Worm (Caenorhabditis elegans) whole organism, L4 larva: Measurements from ENCODE around the gene mop-25.2.

Source experiments
- F10B5.3 ChIP-seq: sonication (generic microtip); optimal IDR thresholded peaks from 2 replicates; lab custom pipeline; 2016; ENCODE audit warnings: mild to moderate bottlenecking, missing genetic modification characterization, missing compliant biosample characterization
- R02D3.7 ChIP-seq: fragments of 150-350 bp; sonication (generic microtip); optimal IDR thresholded peaks from 3 replicates; lab custom pipeline; 2014; ENCODE audit warnings: missing biosample characterization, missing genetic modification characterization
- Y105C5A.15 ChIP-seq: fragments of 200-800 bp; sonication (Bioruptor generic); IDR thresholded peaks from 2 replicates; pipeline ENCODE4 v1.3.6; 2022; ENCODE audit warnings: missing genetic modification characterization, missing compliant biosample characterization
- Y5F2A.4 ChIP-seq: fragments of 200-800 bp; sonication (Bioruptor generic); optimal IDR thresholded peaks from 2 replicates; lab custom pipeline; 2018; ENCODE audit warnings: mild to moderate bottlenecking, missing genetic modification characterization, missing compliant biosample characterization
- ama-1 ChIP-seq: fragments of 150-350 bp; optimal IDR thresholded peaks from 2 replicates; lab custom pipeline; 2014; ENCODE audit warnings: inconsistent platforms, mixed read lengths
- attf-4 ChIP-seq: sonication (generic microtip); optimal IDR thresholded peaks from 3 replicates; lab custom pipeline; 2017; ENCODE audit warnings: missing biosample characterization, missing genetic modification characterization
- ceh-20 ChIP-seq: fragments of 200-800 bp; sonication (Bioruptor generic); IDR thresholded peaks from 2 replicates; pipeline ENCODE4 v1.3.6; 2022; ENCODE audit warnings: missing genetic modification reagents, missing genetic modification characterization, missing compliant biosample characterization
- ceh-28 ChIP-seq: fragments of 150-350 bp; optimal IDR thresholded peaks from 2 replicates; lab custom pipeline; 2014; ENCODE audit warnings: missing biosample characterization, missing genetic modification reagents, missing genetic modification characterization
- cey-2 ChIP-seq: sonication (generic microtip); optimal IDR thresholded peaks from 3 replicates; lab custom pipeline; 2017; ENCODE audit warnings: missing genetic modification characterization, mild to moderate bottlenecking, missing compliant biosample characterization, antibody characterized with exemption, borderline replicate concordance; ENCODE audit not compliant: insufficient read depth
- daf-12 ChIP-seq: fragments of 150-350 bp; optimal IDR thresholded peaks from 2 replicates; lab custom pipeline; 2014; ENCODE audit warnings: missing biosample characterization, missing genetic modification reagents, missing genetic modification characterization
- daf-16 ChIP-seq, 3 experiments: sonication (generic microtip); optimal IDR thresholded peaks; 2 replicates each; lab custom pipeline; 2016 to 2017; ENCODE audit warnings: missing genetic modification characterization in 3 of 3, missing genetic modification reagents in 3 of 3, mild to moderate bottlenecking in 2 of 3, missing compliant biosample characterization in 2 of 3, missing biosample characterization in 1 of 3, moderate library complexity in 1 of 3
- daf-19 ChIP-seq: fragments of 200-800 bp; sonication (Bioruptor generic); conservative IDR thresholded peaks from 2 replicates; pipeline ENCODE4 v1.3.6; 2022; ENCODE audit warnings: missing genetic modification characterization, missing compliant biosample characterization
- daf-8 ChIP-seq: fragments of 200-800 bp; sonication (Bioruptor generic); IDR thresholded peaks from 2 replicates; pipeline ENCODE4 v1.3.6; 2022; ENCODE audit warnings: missing genetic modification characterization, missing compliant biosample characterization
- dmd-6 ChIP-seq: fragments of 200-800 bp; sonication (Bioruptor generic); IDR thresholded peaks from 2 replicates; pipeline ENCODE4 v1.3.6; 2022; ENCODE audit warnings: missing genetic modification reagents, missing genetic modification characterization, missing compliant biosample characterization
- dmd-9 ChIP-seq: fragments of 200-800 bp; sonication (Bioruptor generic); IDR thresholded peaks from 2 replicates; pipeline ENCODE4 v1.3.6; 2022; ENCODE audit warnings: missing genetic modification reagents, missing genetic modification characterization, missing compliant biosample characterization
- dve-1 ChIP-seq: sonication (generic microtip); optimal IDR thresholded peaks from 2 replicates; lab custom pipeline; 2017; ENCODE audit warnings: antibody characterized with exemption, mild to moderate bottlenecking, missing genetic modification characterization, missing compliant biosample characterization; ENCODE audit not compliant: insufficient read depth
- egl-27 ChIP-seq: sonication (generic microtip); optimal IDR thresholded peaks from 3 replicates; lab custom pipeline; 2017; ENCODE audit warnings: missing biosample characterization, missing genetic modification reagents, missing genetic modification characterization
- egl-43 ChIP-seq: fragments of 200-800 bp; sonication (Bioruptor generic); IDR thresholded peaks from 2 replicates; pipeline ENCODE4 v1.3.6; 2022; ENCODE audit warnings: missing genetic modification reagents, missing genetic modification characterization, missing compliant biosample characterization
- hlh-11 ChIP-seq: fragments of 200-800 bp; sonication (Bioruptor generic); optimal IDR thresholded peaks from 2 replicates; lab custom pipeline; 2018; ENCODE audit warnings: mild to moderate bottlenecking, missing genetic modification characterization, missing compliant biosample characterization
- hlh-30 ChIP-seq: sonication (generic microtip); optimal IDR thresholded peaks from 2 replicates; lab custom pipeline; 2017; ENCODE audit warnings: antibody characterized with exemption, mild to moderate bottlenecking, missing genetic modification characterization, missing compliant biosample characterization; ENCODE audit not compliant: insufficient read depth
- hmg-1.1 ChIP-seq: fragments of 200-800 bp; sonication (Bioruptor generic); IDR thresholded peaks from 2 replicates; pipeline ENCODE4 v1.3.6; 2022; ENCODE audit warnings: missing genetic modification reagents, missing genetic modification characterization, missing compliant biosample characterization
- jun-1 ChIP-seq: fragments of 150-350 bp; optimal IDR thresholded peaks from 2 replicates; lab custom pipeline; 2014; ENCODE audit warnings: missing biosample characterization, missing genetic modification reagents, missing genetic modification characterization
- lin-13 ChIP-seq: fragments of 150-350 bp; optimal IDR thresholded peaks from 2 replicates; lab custom pipeline; 2014; ENCODE audit warnings: missing biosample characterization, missing genetic modification reagents, missing genetic modification characterization
- lin-38 ChIP-seq: fragments of 200-800 bp; sonication (Bioruptor generic); IDR thresholded peaks from 2 replicates; pipeline ENCODE4 v1.3.6; 2022; ENCODE audit warnings: missing genetic modification reagents, missing genetic modification characterization, missing compliant biosample characterization
- lin-39 ChIP-seq: fragments of 150-350 bp; optimal IDR thresholded peaks from 2 replicates; lab custom pipeline; 2014; ENCODE audit warnings: missing biosample characterization, missing genetic modification reagents, missing genetic modification characterization
- lsy-2 ChIP-seq, 2 experiments: fragments of 150-350 bp in 1 of 2; sonication (generic microtip) in 1 of 2; optimal IDR thresholded peaks; 2 replicates each; lab custom pipeline; 2014 to 2017; ENCODE audit warnings: missing biosample characterization in 2 of 2, missing genetic modification characterization in 2 of 2
- mep-1 ChIP-seq: fragments of 150-350 bp; sonication (generic microtip); optimal IDR thresholded peaks from 3 replicates; lab custom pipeline; 2014; ENCODE audit warnings: missing biosample characterization, missing genetic modification characterization
- mes-2 ChIP-seq: sonication (generic microtip); optimal IDR thresholded peaks from 2 replicates; lab custom pipeline; 2016; ENCODE audit warnings: missing genotype, mild to moderate bottlenecking, missing genetic modification characterization, missing compliant biosample characterization; ENCODE audit not compliant: poor library complexity, severe bottlenecking
- mxl-3 ChIP-seq: fragments of 200-800 bp; sonication (Bioruptor generic); optimal IDR thresholded peaks from 2 replicates; lab custom pipeline; 2018; ENCODE audit warnings: mild to moderate bottlenecking, missing genetic modification characterization, missing compliant biosample characterization
- nhr-25 ChIP-seq: sonication (generic microtip); optimal IDR thresholded peaks from 2 replicates; lab custom pipeline; 2017; ENCODE audit warnings: missing genetic modification characterization, mild to moderate bottlenecking, missing compliant biosample characterization, antibody characterized with exemption, moderate library complexity, borderline replicate concordance; ENCODE audit not compliant: insufficient read depth
- nhr-28 ChIP-seq: fragments of 150-350 bp; optimal IDR thresholded peaks from 2 replicates; lab custom pipeline; 2014; ENCODE audit warnings: missing biosample characterization, missing genetic modification characterization
- nhr-48 ChIP-seq: sonication (generic microtip); optimal IDR thresholded peaks from 2 replicates; lab custom pipeline; 2016; ENCODE audit warnings: mild to moderate bottlenecking, missing genetic modification characterization, missing compliant biosample characterization
- nhr-6 ChIP-seq: fragments of 150-350 bp; optimal IDR thresholded peaks from 2 replicates; lab custom pipeline; 2014; ENCODE audit warnings: missing biosample characterization, missing genetic modification characterization
- pha-4 ChIP-seq, 2 experiments: fragments of 150-350 bp in 1 of 2; fragments of 200-800 bp in 1 of 2; sonication (Bioruptor generic) in 1 of 2; IDR thresholded peaks in 1 of 2; optimal IDR thresholded peaks in 1 of 2; 2 replicates each; pipeline versions ENCODE4 v1.3.6 to Lab custom; 2014 to 2022; ENCODE audit warnings: missing genetic modification characterization in 2 of 2, missing genetic modification reagents in 2 of 2, missing biosample characterization in 1 of 2, missing compliant biosample characterization in 1 of 2
- saeg-2 ChIP-seq: fragments of 200-800 bp; sonication (Bioruptor generic); IDR thresholded peaks from 2 replicates; pipeline ENCODE4 v1.3.6; 2022; ENCODE audit warnings: missing genetic modification reagents, missing genetic modification characterization, missing compliant biosample characterization
- sdz-12 ChIP-seq: fragments of 200-800 bp; sonication (Bioruptor generic); optimal IDR thresholded peaks from 2 replicates; lab custom pipeline; 2018; ENCODE audit warnings: mild to moderate bottlenecking, missing genetic modification characterization, missing compliant biosample characterization
- snpc-1.2 ChIP-seq: fragments of 200-800 bp; sonication (Bioruptor generic); IDR thresholded peaks from 2 replicates; pipeline ENCODE4 v1.3.6; 2022; ENCODE audit warnings: missing genetic modification reagents, missing genetic modification characterization, missing compliant biosample characterization
- spr-1 ChIP-seq: sonication (generic microtip); optimal IDR thresholded peaks from 2 replicates; lab custom pipeline; 2016; ENCODE audit warnings: mild to moderate bottlenecking, missing genetic modification characterization, missing compliant biosample characterization
- spr-3 ChIP-seq: fragments of 200-800 bp; sonication (Bioruptor generic); optimal IDR thresholded peaks from 2 replicates; lab custom pipeline; 2018; ENCODE audit warnings: mild to moderate bottlenecking, missing genetic modification characterization, missing compliant biosample characterization
- tag-97 ChIP-seq: fragments of 200-800 bp; sonication (Bioruptor generic); IDR thresholded peaks from 2 replicates; pipeline ENCODE4 v1.3.6; 2022; ENCODE audit warnings: missing genetic modification characterization, missing compliant biosample characterization
- tra-1 ChIP-seq: fragments of 200-800 bp; sonication (Bioruptor generic); IDR thresholded peaks from 2 replicates; pipeline ENCODE4 v1.3.6; 2022; ENCODE audit warnings: missing genetic modification reagents, missing genetic modification characterization, missing compliant biosample characterization
- unc-130 ChIP-seq: sonication (generic microtip); optimal IDR thresholded peaks from 2 replicates; lab custom pipeline; 2016; ENCODE audit warnings: missing genetic modification reagents, missing genetic modification characterization, missing compliant biosample characterization
- unc-62 ChIP-seq, 3 experiments: fragments of 150-350 bp in 1 of 3; sonication (generic microtip); optimal IDR thresholded peaks in 2 of 3; peaks in 1 of 3; 1 replicate in 1 of 3; 2 replicates in 2 of 3; lab custom pipeline; 2014 to 2017; ENCODE audit warnings: missing biosample characterization in 3 of 3, missing genetic modification characterization in 3 of 3, missing genetic modification reagents in 3 of 3, missing genotype in 1 of 3
- zip-2 ChIP-seq: fragments of 150-350 bp; optimal IDR thresholded peaks from 2 replicates; lab custom pipeline; 2014; ENCODE audit warnings: missing biosample characterization, missing genetic modification characterization

Gene mop-25.2

DNA sequence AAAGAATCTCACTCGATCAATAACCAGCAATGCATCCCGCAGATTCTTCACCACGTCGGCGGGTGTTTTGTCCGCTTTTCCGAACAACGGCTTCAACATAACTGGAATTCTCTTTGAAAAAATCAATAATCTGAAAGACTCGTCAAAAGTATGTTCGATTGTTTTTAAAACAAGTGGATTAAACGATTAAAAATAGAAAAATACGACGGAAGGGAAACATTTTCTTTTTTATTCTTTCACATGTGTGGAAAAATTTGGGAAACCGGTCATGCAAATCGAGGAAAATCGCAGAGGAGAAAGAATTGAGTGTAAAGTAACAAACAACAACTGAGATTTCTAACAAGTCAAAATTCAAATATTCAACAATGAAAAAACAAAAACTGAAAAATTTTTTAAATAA, at the start of gene mop-25.2:
Gene mop-25.2, minus strand, starts transcription at position 101 of the 400 bp plus-strand sequence.
- TF ChIP-seq ama-1 (lab: Kevin White, UChicago) (peak; percentile 38), lin-38 (GFP tag; lab: Robert Waterston, UW) (0 out of 2 replicates have a peak, but pooled peaks have one; percentile 26), mep-1 (no peak), attf-4 (tag; lab: Kevin White, UChicago) (no peak)

DNA sequence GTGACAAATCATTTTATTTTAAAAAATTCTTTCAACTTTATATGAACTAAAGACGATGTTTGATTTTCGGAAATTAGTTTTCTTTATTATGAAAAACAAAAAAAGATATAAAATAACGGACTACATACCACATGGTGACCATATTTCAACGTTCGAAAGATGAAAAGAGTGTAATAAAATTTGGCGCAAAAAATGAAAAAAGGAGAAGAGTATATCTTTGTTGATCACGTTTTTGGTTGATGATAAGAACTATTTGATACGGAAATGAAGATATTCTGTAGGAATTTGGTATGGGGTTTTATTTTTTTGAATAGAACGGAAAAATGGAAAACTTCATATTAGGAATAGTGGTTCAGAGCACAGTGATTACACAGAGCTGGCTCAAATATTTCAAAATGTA, 49.6 kb upstream of the mop-25.2 start, which contains the start of gene Y53C12B.7:
Gene Y53C12B.7, minus strand, starts transcription at position 163 of the 400 bp plus-strand sequence.
- TF ChIP-seq tag-97 (GFP tag; lab: Robert Waterston, UW), result no peak
- no peak for TF ChIP-seq daf-8
- TF ChIP-seq dmd-6 (GFP tag; lab: Robert Waterston, UW), result peak; percentile 29
- TF ChIP-seq ceh-20 (GFP tag; lab: Robert Waterston, UW), result no peak
- TF ChIP-seq cey-2 (tag; lab: Kevin White, UChicago), result peak; percentile 24
- TF ChIP-seq mxl-3 (GFP tag; lab: Kevin White, UChicago), result peak; percentile 29

DNA sequence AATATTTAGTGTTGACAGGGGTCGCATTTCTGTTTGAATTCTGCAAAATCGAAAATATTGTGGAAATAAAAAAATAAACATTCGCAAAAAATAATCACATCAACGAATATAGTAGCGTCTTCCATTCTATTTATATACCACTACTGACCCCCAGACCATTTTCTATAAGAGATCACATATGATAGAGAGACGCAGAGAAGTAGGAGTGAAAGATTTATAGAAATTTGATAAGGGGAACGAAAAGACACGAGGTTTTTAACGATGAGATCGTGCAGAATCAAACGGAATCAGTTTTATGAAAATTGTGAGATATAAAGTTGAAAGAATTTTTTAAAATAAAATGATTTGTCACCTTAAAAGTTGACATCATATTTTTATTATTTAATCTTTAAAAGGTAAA, 48.8 kb upstream of the mop-25.2 start:
- TF ChIP-seq nhr-25 (no peak), spr-1 (tag; lab: Kevin White, UChicago) (no peak), unc-62 (GFP tag; optimal IDR thresholded peaks at IDR 0.05 in 1 of 2; lab: Kevin White, UChicago) (no peak), unc-62 (tag; optimal IDR thresholded peaks at IDR 0.05; lab: Kevin White, UChicago) (no peak), dmd-6 (GFP tag; lab: Robert Waterston, UW) (peak; percentile 17; the same call in 1 of the 2 replicates), nhr-28 (tag; lab: Kevin White, UChicago) (peak; percentile 26), ceh-28 (no peak), zip-2 (tag; lab: Kevin White, UChicago) (no peak), hlh-30 (peak; percentile 66), dve-1 (no peak), nhr-6 (no peak), daf-12 (tag; lab: Kevin White, UChicago) (no peak), dmd-9 (no peak), egl-43 (GFP tag; lab: Robert Waterston, UW) (no peak), mxl-3 (GFP tag; lab: Kevin White, UChicago) (peak; percentile 44), hmg-1.1 (GFP tag; lab: Robert Waterston, UW) (no peak), egl-27 (tag; lab: Kevin White, UChicago) (no peak), daf-16 (GFP tag; optimal IDR thresholded peaks at IDR 0.05; lab: Kevin White, UChicago) (no peak), daf-16 (tag; optimal IDR thresholded peaks at IDR 0.05; lab: Kevin White, UChicago) (no peak), ceh-20 (GFP tag; lab: Robert Waterston, UW) (0 out of 2 replicates have a peak, but pooled peaks have one; percentile 13), hlh-11 (tag; lab: Kevin White, UChicago) (peak; percentile 43), tra-1 (GFP tag; lab: Robert Waterston, UW) (no peak), jun-1 (tag; lab: Kevin White, UChicago) (no peak), pha-4 (GFP tag; IDR thresholded peaks at IDR 0.05; lab: Robert Waterston, UW) (no peak), pha-4 (tag; optimal IDR thresholded peaks at IDR 0.05; lab: Kevin White, UChicago) (no peak), saeg-2 (GFP tag; lab: Robert Waterston, UW) (no peak), nhr-48 (tag; lab: Kevin White, UChicago) (no peak), lsy-2 (tag; optimal IDR thresholded peaks at IDR 0.05; lab: Kevin White, UChicago) (peak in 1 of 2 experiments; percentile 32), snpc-1.2 (GFP tag; lab: Robert Waterston, UW) (no peak)
- TF ChIP-seq, all 104 proteins: peak for 7

DNA sequence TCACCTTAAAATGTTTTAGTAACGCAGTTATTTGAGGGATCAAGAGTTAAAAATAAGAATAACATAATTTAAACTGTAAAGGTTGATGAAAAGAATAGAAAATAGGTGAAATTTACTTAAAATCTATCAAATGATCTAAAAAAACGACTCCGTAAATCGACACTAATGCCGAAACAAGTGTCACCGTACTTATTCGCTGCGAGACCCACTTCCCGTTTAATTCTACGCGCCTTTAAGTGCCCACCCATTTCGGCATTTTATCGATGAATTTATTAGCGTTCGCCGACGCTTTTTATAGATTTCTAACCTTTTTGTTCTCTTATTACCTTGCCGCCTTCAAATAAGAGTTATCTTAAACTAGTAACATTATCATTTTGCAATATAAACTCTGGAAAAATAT, 42.6 kb upstream of the mop-25.2 start, which contains the start of the genes Y53C12B.1 and nos-3:
Gene Y53C12B.1, minus strand, starts transcription at position 10 of the 400 bp plus-strand sequence.
Gene nos-3, plus strand, starts transcription at position 248 of the 400 bp plus-strand sequence.
- TF ChIP-seq Y5F2A.4 (GFP tag; lab: Kevin White, UChicago) (no peak), mes-2 (peak; percentile 92), lin-13 (GFP tag; lab: Kevin White, UChicago) (peak; percentile 59), unc-130 (GFP tag; lab: Kevin White, UChicago) (peak; percentile 5), Y105C5A.15 (no peak), daf-19 (GFP tag; lab: Robert Waterston, UW) (no peak), F10B5.3 (no peak), sdz-12 (GFP tag; lab: Kevin White, UChicago) (no peak), saeg-2 (GFP tag; lab: Robert Waterston, UW) (no peak), mep-1 (peak; percentile 80), daf-12 (tag; lab: Kevin White, UChicago) (no peak), lin-39 (tag; lab: Kevin White, UChicago) (no peak), R02D3.7 (tag; lab: Kevin White, UChicago) (peak; percentile 88), spr-3 (GFP tag; lab: Kevin White, UChicago) (no peak)
